Fruit fly (Drosophila melanogaster) whole organism, pupa: ENCODE data around the gene CG3557.
A peak's percentile ranks its signal among the peaks of the same experiment; 100 is the strongest.

Source experiments
- CG10348 ChIP-seq: fragments of 200-800 bp; sonication (Bioruptor generic); IDR thresholded peaks from 2 replicates; pipeline ENCODE4 v1.3.6; 2022; ENCODE audit warnings: missing biosample characterization, missing genetic modification characterization
- CG12605 ChIP-seq: fragments of 200-800 bp; sonication (Bioruptor generic); IDR thresholded peaks from 2 replicates; pipeline ENCODE4 v1.3.6; 2022; ENCODE audit warnings: missing biosample characterization, missing genetic modification characterization
- CG13204 ChIP-seq: fragments of 200-800 bp; sonication (Bioruptor generic); optimal IDR thresholded peaks from 2 replicates; lab custom pipeline; 2018; ENCODE audit warnings: missing biosample characterization, mild to moderate bottlenecking, missing genetic modification characterization, moderate library complexity
- CG14655 ChIP-seq: fragments of 200-800 bp; sonication (Bioruptor generic); optimal IDR thresholded peaks from 3 replicates; lab custom pipeline; 2017; ENCODE audit warnings: mild to moderate bottlenecking, missing biosample characterization, missing genetic modification reagents, missing genetic modification characterization
- CG15710 ChIP-seq: fragments of 200-800 bp; sonication (Bioruptor generic); optimal IDR thresholded peaks from 2 replicates; lab custom pipeline; 2018; ENCODE audit warnings: missing biosample characterization, mild to moderate bottlenecking, missing genetic modification characterization, moderate library complexity
- CG17806 ChIP-seq: fragments of 200-800 bp; sonication (Bioruptor generic); optimal IDR thresholded peaks from 2 replicates; lab custom pipeline; 2018; ENCODE audit warnings: missing biosample characterization, mild to moderate bottlenecking, missing genetic modification characterization, moderate library complexity
- CG32121 ChIP-seq: fragments of 200-800 bp; sonication (Bioruptor generic); IDR thresholded peaks from 2 replicates; pipeline ENCODE4 v1.3.6; 2022; ENCODE audit warnings: missing biosample characterization, missing genetic modification characterization
- CG34367 ChIP-seq: fragments of 200-800 bp; sonication (Bioruptor generic); optimal IDR thresholded peaks from 2 replicates; lab custom pipeline; 2018; ENCODE audit warnings: missing biosample characterization, mild to moderate bottlenecking, missing genetic modification characterization
- CG4496 ChIP-seq: fragments of 200-800 bp; sonication (Bioruptor generic); IDR thresholded peaks from 3 replicates; pipeline ENCODE4 v1.3.6; 2022; ENCODE audit warnings: missing biosample characterization, missing genetic modification characterization
- CG8159 ChIP-seq: fragments of 200-800 bp; sonication (Bioruptor generic); optimal IDR thresholded peaks from 3 replicates; lab custom pipeline; 2018; ENCODE audit warnings: missing biosample characterization, mild to moderate bottlenecking, missing genetic modification characterization, moderate library complexity
- CG8301 ChIP-seq: fragments of 200-800 bp; sonication (Bioruptor generic); optimal IDR thresholded peaks from 2 replicates; lab custom pipeline; 2018; ENCODE audit warnings: missing biosample characterization, mild to moderate bottlenecking, missing genetic modification characterization
- CG9948 ChIP-seq: fragments of 200-800 bp; sonication (Bioruptor generic); optimal IDR thresholded peaks from 2 replicates; lab custom pipeline; 2018; ENCODE audit warnings: missing biosample characterization, mild to moderate bottlenecking, missing genetic modification characterization, moderate library complexity
- D1 ChIP-seq: fragments of 200-800 bp; sonication (Bioruptor generic); optimal IDR thresholded peaks from 2 replicates; lab custom pipeline; 2018; ENCODE audit warnings: missing biosample characterization, mild to moderate bottlenecking, missing genetic modification characterization, moderate library complexity
- EcR ChIP-seq: fragments of 200-800 bp; sonication (Bioruptor generic); optimal IDR thresholded peaks from 3 replicates; lab custom pipeline; 2019; ENCODE audit warnings: missing biosample characterization, missing genetic modification characterization, mild to moderate bottlenecking, moderate library complexity, missing genetic modification reagents
- Ets98B ChIP-seq: fragments of 200-800 bp; sonication (Bioruptor generic); IDR thresholded peaks from 2 replicates; pipeline ENCODE4 v1.3.6; 2022; ENCODE audit warnings: missing biosample characterization, missing genetic modification characterization
- Pif1A ChIP-seq: fragments of 200-800 bp; sonication (Bioruptor generic); optimal IDR thresholded peaks from 3 replicates; lab custom pipeline; 2016; ENCODE audit warnings: missing biosample characterization, missing genetic modification characterization
- Pif1B ChIP-seq: fragments of 200-800 bp; sonication (Bioruptor generic); optimal IDR thresholded peaks from 3 replicates; lab custom pipeline; 2016; ENCODE audit warnings: missing biosample characterization, missing genetic modification characterization
- Snoo ChIP-seq: fragments of 200-800 bp; sonication (Bioruptor generic); optimal IDR thresholded peaks from 3 replicates; lab custom pipeline; 2017; ENCODE audit warnings: missing biosample characterization, mild to moderate bottlenecking, missing genetic modification characterization, inconsistent platforms
- fd96Ca ChIP-seq: fragments of 200-800 bp; sonication (Bioruptor generic); IDR thresholded peaks from 3 replicates; pipeline ENCODE4 v1.3.6; 2022; ENCODE audit warnings: missing biosample characterization, missing genetic modification characterization
- gl ChIP-seq: fragments of 200-800 bp; sonication (Bioruptor generic); optimal IDR thresholded peaks from 2 replicates; lab custom pipeline; 2018; ENCODE audit warnings: missing biosample characterization, mild to moderate bottlenecking, missing genetic modification characterization
- rn ChIP-seq: fragments of 200-800 bp; sonication (Bioruptor generic); IDR thresholded peaks from 2 replicates; pipeline ENCODE4 v1.3.6; 2022; ENCODE audit warnings: missing biosample characterization, missing genetic modification characterization

The CG3557 gene

DNA sequence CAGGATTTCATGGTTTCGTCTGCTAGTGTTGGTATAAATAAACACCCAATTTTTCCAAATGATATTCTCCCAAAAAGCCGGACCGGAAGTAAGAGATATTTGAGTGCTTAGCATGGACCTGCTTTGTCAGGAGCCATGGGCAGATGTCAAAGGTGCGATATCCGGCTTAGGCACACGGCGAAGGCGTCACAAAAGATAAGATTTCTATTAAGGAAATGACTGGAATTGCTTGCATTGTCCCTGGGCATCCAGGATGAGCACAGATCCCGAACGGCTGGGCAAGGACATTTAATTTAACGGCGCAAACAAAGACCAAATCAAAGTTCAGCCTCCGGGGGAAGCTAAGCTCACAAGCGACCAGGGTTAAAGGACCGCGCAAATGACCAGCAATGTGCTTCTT is at the start of gene CG3557:
TSS of gene CG3557 (minus strand) at position 101 of the 400 bp plus-strand sequence.
- TF ChIP-seq CG32121 (GFP tag; lab: Robert Waterston, UW) (no peak), gl (no peak), fd96Ca (GFP tag; lab: Robert Waterston, UW) (no peak), CG8301 (tag; lab: Kevin White, UChicago) (no peak), Snoo (tag; lab: Kevin White, UChicago) (no peak), Pif1A (no peak), CG17806 (tag; lab: Kevin White, UChicago) (no peak), CG9948 (tag; lab: Kevin White, UChicago) (no peak), CG34367 (tag; lab: Kevin White, UChicago) (no peak), CG8159 (tag; lab: Kevin White, UChicago) (no peak), CG15710 (tag; lab: Kevin White, UChicago) (no peak), CG12605 (GFP tag; lab: Robert Waterston, UW) (no peak), CG13204 (GFP tag; lab: Kevin White, UChicago) (no peak), CG4496 (no peak), EcR (GFP tag; lab: Kevin White, UChicago) (no peak)
- TF ChIP-seq, all 21 proteins: peak for 0

DNA sequence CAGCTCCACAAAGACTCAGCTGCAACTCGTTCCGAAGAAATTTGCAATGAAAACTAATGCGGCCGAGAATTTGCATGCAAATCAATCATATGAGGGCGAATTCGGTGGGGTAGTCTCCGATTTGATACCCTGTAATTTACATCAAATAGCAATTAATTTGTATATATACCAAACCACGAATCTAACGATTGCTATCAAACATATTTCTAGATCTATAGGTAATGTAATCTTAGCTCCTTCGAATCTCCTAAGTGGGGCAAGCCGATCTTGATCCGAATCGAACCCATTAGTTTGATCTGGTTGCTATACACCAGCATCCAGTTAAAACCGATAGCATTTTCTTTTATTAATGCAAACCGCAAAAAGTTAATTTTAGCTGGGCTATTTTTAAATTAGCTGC is 48.6 kb upstream of the CG3557 start:
- peak; percentile 3 for TF ChIP-seq CG34367 (tag; lab: Kevin White, UChicago)
- TF ChIP-seq EcR (GFP tag; lab: Kevin White, UChicago) = no peak
- TF ChIP-seq rn (GFP tag; lab: Robert Waterston, UW) = no peak
- TF ChIP-seq Snoo (tag; lab: Kevin White, UChicago) = no peak
- TF ChIP-seq CG4496 = no peak
- no peak for TF ChIP-seq CG15710 (tag; lab: Kevin White, UChicago)
- peak; percentile 24; the same call in 1 of the 2 replicates for TF ChIP-seq Ets98B
- no peak for TF ChIP-seq CG8159 (tag; lab: Kevin White, UChicago)
- no peak for TF ChIP-seq Pif1B (GFP tag; lab: Kevin White, UChicago)
- no peak for TF ChIP-seq CG9948 (tag; lab: Kevin White, UChicago)
- TF ChIP-seq CG14655 (GFP tag; lab: Kevin White, UChicago) = peak; percentile 35
- TF ChIP-seq CG10348 (GFP tag; lab: Robert Waterston, UW) = no peak
- TF ChIP-seq CG8301 (tag; lab: Kevin White, UChicago) = peak; percentile 27
- no peak for TF ChIP-seq gl
- TF ChIP-seq D1 (tag; lab: Kevin White, UChicago) = no peak
- TF ChIP-seq CG32121 (GFP tag; lab: Robert Waterston, UW) = 0 out of 2 replicates have a peak, but pooled peaks have one; percentile 15
- peak; percentile 18 for TF ChIP-seq Pif1A
- TF ChIP-seq fd96Ca (GFP tag; lab: Robert Waterston, UW) = peak; percentile 39; the same call in 2 of the 3 replicates
- no peak for TF ChIP-seq CG17806 (tag; lab: Kevin White, UChicago)
- no peak for TF ChIP-seq CG12605 (GFP tag; lab: Robert Waterston, UW)
- no peak for TF ChIP-seq CG13204 (GFP tag; lab: Kevin White, UChicago)

DNA sequence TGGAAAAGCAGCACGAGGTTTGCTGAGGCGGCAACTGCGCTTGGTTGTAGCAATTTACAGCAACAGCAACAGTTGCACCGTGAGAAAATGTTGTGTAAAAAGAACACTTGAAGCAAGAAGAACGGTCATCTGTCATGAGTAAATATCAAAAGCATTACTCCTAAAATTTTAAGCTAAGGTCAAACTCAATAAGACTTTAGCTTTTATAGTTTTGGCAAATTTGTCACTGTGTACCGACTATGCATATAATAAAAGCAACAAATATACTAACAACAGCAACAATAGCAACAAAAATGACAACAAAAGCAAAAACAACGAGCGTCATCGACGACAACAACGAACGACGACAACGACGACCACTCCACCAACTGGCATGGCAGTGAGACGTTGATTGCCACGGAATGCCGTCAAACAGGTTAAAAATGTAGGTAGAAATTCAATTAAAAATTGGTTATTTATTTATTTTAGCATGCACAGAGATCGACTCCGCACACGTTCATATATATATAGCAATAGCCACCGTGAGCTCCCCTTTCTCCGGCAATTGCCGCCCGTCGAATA is 48.0 kb upstream of the CG3557 start:
- TF ChIP-seq CG14655 (GFP tag; lab: Kevin White, UChicago) (peak; percentile 98), CG12605 (GFP tag; lab: Robert Waterston, UW) (peak; percentile 97), CG8301 (tag; lab: Kevin White, UChicago) (peak; percentile 98), Pif1B (GFP tag; lab: Kevin White, UChicago) (peak; percentile 97), gl (peak; percentile 98), CG4496 (peak; percentile 99), Snoo (tag; lab: Kevin White, UChicago) (peak; percentile 90), EcR (GFP tag; lab: Kevin White, UChicago) (peak; percentile 69), Pif1A (peak; percentile 99), CG8159 (tag; lab: Kevin White, UChicago) (peak; percentile 99), Ets98B (peak; percentile 98), CG10348 (GFP tag; lab: Robert Waterston, UW) (peak; percentile 93), CG17806 (tag; lab: Kevin White, UChicago) (peak; percentile 99), CG9948 (tag; lab: Kevin White, UChicago) (peak; percentile 99), D1 (tag; lab: Kevin White, UChicago) (peak; percentile 97), CG13204 (GFP tag; lab: Kevin White, UChicago) (peak; percentile 98), CG34367 (tag; lab: Kevin White, UChicago) (peak; percentile 99), fd96Ca (GFP tag; lab: Robert Waterston, UW) (peak; percentile 98), CG32121 (GFP tag; lab: Robert Waterston, UW) (peak; percentile 97), rn (GFP tag; lab: Robert Waterston, UW) (peak; percentile 96), CG15710 (tag; lab: Kevin White, UChicago) (peak; percentile 99)

DNA sequence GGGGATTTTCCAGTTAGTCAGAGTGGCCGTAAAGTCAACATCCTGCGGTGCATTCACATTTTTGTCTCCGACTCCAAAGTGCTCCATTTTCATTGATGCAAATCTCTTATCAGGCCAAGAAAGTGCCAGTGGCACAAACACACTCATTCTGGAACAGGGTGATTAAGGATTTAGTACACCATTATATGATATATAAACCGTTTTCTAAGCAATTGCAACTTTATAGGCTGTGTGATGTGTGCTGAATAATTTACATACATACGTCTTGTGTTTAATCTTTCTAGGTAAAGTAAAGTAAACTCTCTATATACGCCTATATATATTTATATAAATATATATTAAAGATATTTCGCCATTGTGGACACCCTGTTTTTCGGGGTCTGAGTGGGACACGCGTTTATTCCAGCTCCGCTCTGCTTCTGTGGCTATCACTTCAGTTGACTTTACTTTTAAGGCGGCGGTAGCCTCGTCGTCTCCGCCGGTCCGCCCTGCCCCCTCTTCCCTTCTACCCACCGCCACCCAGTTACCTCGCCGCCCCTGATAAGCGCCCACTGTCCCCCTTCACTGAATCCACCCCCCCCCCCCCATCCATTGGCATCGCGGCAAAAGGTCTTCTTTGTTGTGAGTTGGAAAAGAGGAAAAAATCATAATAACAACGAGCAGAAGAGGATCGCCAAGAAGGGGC is 47.4 kb upstream of the CG3557 start:
- no peak for TF ChIP-seq CG13204 (GFP tag; lab: Kevin White, UChicago)
- TF ChIP-seq CG32121 (GFP tag; lab: Robert Waterston, UW) = 0 out of 2 replicates have a peak, but pooled peaks have one; percentile 37
- peak; percentile 74 for TF ChIP-seq CG34367 (tag; lab: Kevin White, UChicago)
- peak; percentile 81 for TF ChIP-seq CG9948 (tag; lab: Kevin White, UChicago)
- no peak; the same call in 1 of the 2 replicates for TF ChIP-seq Ets98B
- no peak for TF ChIP-seq fd96Ca (GFP tag; lab: Robert Waterston, UW)
- TF ChIP-seq Pif1A = peak; percentile 59
- TF ChIP-seq CG8159 (tag; lab: Kevin White, UChicago) = peak; percentile 84
- TF ChIP-seq EcR (GFP tag; lab: Kevin White, UChicago) = peak; percentile 29
- TF ChIP-seq CG12605 (GFP tag; lab: Robert Waterston, UW) = no peak
- TF ChIP-seq CG15710 (tag; lab: Kevin White, UChicago) = peak; percentile 88
- peak; percentile 61 for TF ChIP-seq CG8301 (tag; lab: Kevin White, UChicago)
- peak; percentile 59 for TF ChIP-seq D1 (tag; lab: Kevin White, UChicago)
- peak; percentile 64 for TF ChIP-seq CG14655 (GFP tag; lab: Kevin White, UChicago)
- peak; percentile 64; the same call in 2 of the 3 replicates for TF ChIP-seq CG4496
- peak; percentile 65 for TF ChIP-seq Pif1B (GFP tag; lab: Kevin White, UChicago)
- no peak for TF ChIP-seq CG10348 (GFP tag; lab: Robert Waterston, UW)
- TF ChIP-seq Snoo (tag; lab: Kevin White, UChicago) = peak; percentile 9
- TF ChIP-seq CG17806 (tag; lab: Kevin White, UChicago) = peak; percentile 78
- no peak for TF ChIP-seq rn (GFP tag; lab: Robert Waterston, UW)
- no peak for TF ChIP-seq gl
